Worm (Caenorhabditis elegans) whole organism, L1 larva: Measurements from ENCODE around the gene sra-27.

ENCODE experiments used
- alr-1 ChIP-seq: fragments of 200-800 bp; sonication (Bioruptor generic); optimal IDR thresholded peaks from 2 replicates; lab custom pipeline; 2018; ENCODE audit warnings: borderline replicate concordance, mild to moderate bottlenecking, missing genetic modification characterization, missing compliant biosample characterization
- aly-2 ChIP-seq: fragments of 150-350 bp; optimal IDR thresholded peaks from 2 replicates; lab custom pipeline; 2014; ENCODE audit warnings: missing biosample characterization, missing genetic modification characterization
- ama-1 ChIP-seq: fragments of 150-350 bp; optimal IDR thresholded peaks from 2 replicates; lab custom pipeline; 2014
- ceh-82 ChIP-seq, 3 experiments: fragments of 150-350 bp in 1 of 3; sonication (generic microtip) in 2 of 3; optimal IDR thresholded peaks; 2 replicates each; lab custom pipeline; 2014 to 2017; ENCODE audit warnings: missing biosample characterization in 3 of 3, missing genetic modification characterization in 3 of 3
- ceh-90 ChIP-seq: sonication (generic microtip); optimal IDR thresholded peaks from 2 replicates; lab custom pipeline; 2016; ENCODE audit warnings: missing genetic modification characterization, missing compliant biosample characterization
- dpl-1 ChIP-seq, 3 experiments: fragments of 150-350 bp in 2 of 3; sonication (generic microtip) in 1 of 3; optimal IDR thresholded peaks; 2 replicates each; lab custom pipeline; 2014 to 2017; ENCODE audit warnings: missing biosample characterization in 3 of 3, missing genetic modification characterization in 3 of 3, missing genetic modification reagents in 3 of 3
- dsc-1 ChIP-seq: sonication (generic microtip); optimal IDR thresholded peaks from 2 replicates; lab custom pipeline; 2016; ENCODE audit warnings: mild to moderate bottlenecking, missing genetic modification characterization, missing compliant biosample characterization
- efl-1 ChIP-seq, 4 experiments: fragments of 150-350 bp; optimal IDR thresholded peaks in 3 of 4; peaks in 1 of 4; 1 replicate in 1 of 4; 2 replicates in 3 of 4; lab custom pipeline; 2014; ENCODE audit warnings: missing biosample characterization in 2 of 4, missing genetic modification characterization in 2 of 4, missing genetic modification reagents in 2 of 4
- egl-13 ChIP-seq: sonication (generic microtip); optimal IDR thresholded peaks from 2 replicates; lab custom pipeline; 2016; ENCODE audit warnings: missing genotype, missing genetic modification reagents, missing genetic modification characterization, missing compliant biosample characterization
- egl-27 ChIP-seq, 2 experiments: fragments of 150-350 bp in 1 of 2; sonication (generic microtip); optimal IDR thresholded peaks; 3 replicates each; lab custom pipeline; 2017 to 2018; ENCODE audit warnings: missing biosample characterization in 2 of 2, missing genetic modification characterization in 2 of 2, missing genetic modification reagents in 2 of 2
- elt-2 ChIP-seq: sonication (generic microtip); optimal IDR thresholded peaks from 2 replicates; lab custom pipeline; 2016; ENCODE audit warnings: missing genetic modification characterization, mild to moderate bottlenecking, inconsistent platforms, missing compliant biosample characterization, missing genetic modification reagents
- elt-3 ChIP-seq, 6 experiments: fragments of 150-350 bp in 1 of 6; sonication (generic microtip); optimal IDR thresholded peaks; 2 replicates each; lab custom pipeline; 2017 to 2018; ENCODE audit warnings: missing biosample characterization in 6 of 6, missing genetic modification characterization in 6 of 6, inconsistent platforms in 1 of 6
- fkh-10 ChIP-seq: sonication (generic microtip); optimal IDR thresholded peaks from 2 replicates; lab custom pipeline; 2017; ENCODE audit warnings: missing biosample characterization, missing genetic modification reagents, missing genetic modification characterization
- fkh-4 ChIP-seq: sonication (generic microtip); optimal IDR thresholded peaks from 2 replicates; lab custom pipeline; 2016; ENCODE audit warnings: missing compliant biosample characterization, missing genetic modification characterization, borderline replicate concordance
- fos-1 ChIP-seq: fragments of 150-350 bp; optimal IDR thresholded peaks from 2 replicates; lab custom pipeline; 2014; ENCODE audit warnings: missing biosample characterization, missing genetic modification characterization
- hlh-17 ChIP-seq: fragments of 200-800 bp; sonication (Bioruptor generic); optimal IDR thresholded peaks from 2 replicates; lab custom pipeline; 2018; ENCODE audit warnings: missing genetic modification characterization, mild to moderate bottlenecking, missing compliant biosample characterization, moderate library complexity, borderline replicate concordance
- jun-1 ChIP-seq: fragments of 150-350 bp; optimal IDR thresholded peaks from 2 replicates; lab custom pipeline; 2014; ENCODE audit warnings: missing biosample characterization, missing genetic modification reagents, missing genetic modification characterization
- lir-3 ChIP-seq: sonication (generic microtip); optimal IDR thresholded peaks from 2 replicates; lab custom pipeline; 2016; ENCODE audit warnings: mild to moderate bottlenecking, missing genetic modification characterization, moderate library complexity, missing compliant biosample characterization; ENCODE audit not compliant: poor library complexity
- lsy-2 ChIP-seq, 2 experiments: fragments of 150-350 bp; optimal IDR thresholded peaks; 2 replicates each; lab custom pipeline; 2014; ENCODE audit warnings: missing biosample characterization in 2 of 2, missing genetic modification characterization in 2 of 2
- mab-9 ChIP-seq: fragments of 200-800 bp; sonication (Bioruptor generic); IDR thresholded peaks from 2 replicates; pipeline ENCODE4 v1.3.6; 2022; ENCODE audit warnings: missing genetic modification reagents, missing genetic modification characterization, missing compliant biosample characterization
- mdl-1 ChIP-seq, 2 experiments: fragments of 150-350 bp; optimal IDR thresholded peaks; 2 replicates each; lab custom pipeline; 2014 to 2017; ENCODE audit warnings: missing biosample characterization in 2 of 2, missing genetic modification characterization in 2 of 2, inconsistent platforms in 1 of 2
- nhr-11 ChIP-seq: fragments of 150-350 bp; optimal IDR thresholded peaks from 2 replicates; lab custom pipeline; 2014; ENCODE audit warnings: missing biosample characterization, missing genetic modification characterization
- nhr-20 ChIP-seq: sonication (generic microtip); optimal IDR thresholded peaks from 2 replicates; lab custom pipeline; 2016; ENCODE audit warnings: mild to moderate bottlenecking, missing genetic modification characterization, missing compliant biosample characterization
- nhr-237 ChIP-seq: fragments of 150-350 bp; optimal IDR thresholded peaks from 2 replicates; lab custom pipeline; 2014; ENCODE audit warnings: missing biosample characterization, missing genetic modification characterization
- nhr-28 ChIP-seq: fragments of 150-350 bp; optimal IDR thresholded peaks from 2 replicates; lab custom pipeline; 2014; ENCODE audit warnings: missing biosample characterization, missing genetic modification characterization
- nhr-47 ChIP-seq: sonication (generic microtip); optimal IDR thresholded peaks from 2 replicates; lab custom pipeline; 2016; ENCODE audit warnings: mild to moderate bottlenecking, missing genetic modification characterization, moderate library complexity, missing compliant biosample characterization
- nhr-71 ChIP-seq: sonication (generic microtip); optimal IDR thresholded peaks from 2 replicates; lab custom pipeline; 2016; ENCODE audit warnings: mild to moderate bottlenecking, missing genetic modification characterization, moderate library complexity, missing compliant biosample characterization
- nhr-77 ChIP-seq: fragments of 150-350 bp; optimal IDR thresholded peaks from 2 replicates; lab custom pipeline; 2014; ENCODE audit warnings: missing biosample characterization, missing genetic modification characterization
- nhr-84 ChIP-seq: sonication (generic microtip); optimal IDR thresholded peaks from 2 replicates; lab custom pipeline; 2017; ENCODE audit warnings: missing biosample characterization, missing genetic modification characterization
- nhr-85 ChIP-seq: sonication (generic microtip); peaks from one replicate; lab custom pipeline; 2016; ENCODE audit warnings: missing genetic modification characterization, inconsistent platforms, missing compliant biosample characterization
- nhr-90 ChIP-seq: sonication (generic microtip); optimal IDR thresholded peaks from 2 replicates; lab custom pipeline; 2016; ENCODE audit warnings: mild to moderate bottlenecking, missing genetic modification characterization, missing compliant biosample characterization; ENCODE audit not compliant: poor library complexity
- pag-3 ChIP-seq: sonication (generic microtip); optimal IDR thresholded peaks from 2 replicates; lab custom pipeline; 2017; ENCODE audit warnings: missing genetic modification characterization, mild to moderate bottlenecking, missing compliant biosample characterization, antibody characterized with exemption, borderline replicate concordance; ENCODE audit not compliant: insufficient read depth
- pax-3 ChIP-seq: fragments of 200-800 bp; sonication (Bioruptor generic); optimal IDR thresholded peaks from 2 replicates; lab custom pipeline; 2018; ENCODE audit warnings: mild to moderate bottlenecking, missing genetic modification characterization, moderate library complexity, missing compliant biosample characterization
- pqm-1 ChIP-seq: sonication (generic microtip); optimal IDR thresholded peaks from 3 replicates; lab custom pipeline; 2017; ENCODE audit warnings: missing biosample characterization, missing genetic modification characterization
- snu-23 ChIP-seq: sonication (generic microtip); optimal IDR thresholded peaks from 2 replicates; lab custom pipeline; 2016; ENCODE audit warnings: missing genetic modification characterization, missing compliant biosample characterization
- sptf-1 ChIP-seq: fragments of 150-350 bp; optimal IDR thresholded peaks from 2 replicates; lab custom pipeline; 2014; ENCODE audit warnings: missing biosample characterization, missing genetic modification characterization
- tbx-2 ChIP-seq: sonication (generic microtip); optimal IDR thresholded peaks from 2 replicates; lab custom pipeline; 2016; ENCODE audit warnings: missing genetic modification characterization, missing compliant biosample characterization
- tlp-1 ChIP-seq: fragments of 150-350 bp; optimal IDR thresholded peaks from 2 replicates; lab custom pipeline; 2014; ENCODE audit warnings: missing biosample characterization, missing genetic modification characterization
- unc-130 ChIP-seq: fragments of 150-350 bp; optimal IDR thresholded peaks from 2 replicates; lab custom pipeline; 2017; ENCODE audit warnings: missing biosample characterization, missing genetic modification characterization, inconsistent platforms
- xbp-1 ChIP-seq: sonication (generic microtip); optimal IDR thresholded peaks from 2 replicates; lab custom pipeline; 2016; ENCODE audit warnings: missing genetic modification characterization, missing compliant biosample characterization
- zip-4 ChIP-seq: fragments of 200-800 bp; sonication (Bioruptor generic); optimal IDR thresholded peaks from 2 replicates; lab custom pipeline; 2018; ENCODE audit warnings: mild to moderate bottlenecking, missing genetic modification characterization, moderate library complexity, missing compliant biosample characterization
- ztf-11 ChIP-seq, 2 experiments: sonication (generic microtip); optimal IDR thresholded peaks; 2 replicates each; lab custom pipeline; 2016 to 2017; ENCODE audit warnings: missing genetic modification characterization in 2 of 2, missing biosample characterization in 1 of 2, missing compliant biosample characterization in 1 of 2

The sra-27 gene

ce11 chrII:6581236-6581635 is 12.4 kb downstream of the sra-27 start, which contains the start of gene C56C10.6:
C56C10.6 (minus strand) TSS chrII:6581336.
- TF ChIP-seq efl-1 (optimal IDR thresholded peaks at IDR 0.05; lab: Kevin White, UChicago) (no peak), efl-1 (GFP tag; optimal IDR thresholded peaks at IDR 0.05 in 1 of 2; lab: Kevin White, UChicago) (peak in 1 of 2 experiments; percentile 28), unc-130 (tag; lab: Kevin White, UChicago) (no peak)

- no peak for TF ChIP-seq nhr-237 (tag; lab: Kevin White, UChicago)
Observed at ce11 chrII:6582758-6583157, 14.0 kb downstream of the sra-27 start, which contains the start of gene C56C10.4. C56C10.4 (plus strand) TSS chrII:6583058.

ce11 chrII:6587264-6587870 is 18.6 kb downstream of the sra-27 start, which contains the start of gene C56C10.7:
C56C10.7 (minus strand) TSS chrII:6587575.
- TF ChIP-seq ztf-11 (tag; optimal IDR thresholded peaks at IDR 0.05; lab: Kevin White, UChicago) (peak in 1 of 2 experiments; percentile 3), dpl-1 (GFP tag; optimal IDR thresholded peaks at IDR 0.05; lab: Kevin White, UChicago) (no peak), lsy-2 (tag; optimal IDR thresholded peaks at IDR 0.05; lab: Kevin White, UChicago) (peak in 1 of 2 experiments; percentile 15), mdl-1 (tag; optimal IDR thresholded peaks at IDR 0.05; lab: Kevin White, UChicago) (no peak), pqm-1 (tag; lab: Kevin White, UChicago) (no peak), nhr-84 (no peak), elt-2 (tag; lab: Kevin White, UChicago) (peak; percentile 30), zip-4 (GFP tag; lab: Kevin White, UChicago) (no peak), lir-3 (tag; lab: Kevin White, UChicago) (no peak), efl-1 (optimal IDR thresholded peaks at IDR 0.05; lab: Kevin White, UChicago) (no peak), efl-1 (GFP tag; optimal IDR thresholded peaks at IDR 0.05 in 1 of 2; lab: Kevin White, UChicago) (no peak), snu-23 (GFP tag; lab: Kevin White, UChicago) (peak; percentile 32), nhr-77 (tag; lab: Kevin White, UChicago) (no peak), egl-13 (tag; lab: Kevin White, UChicago) (no peak), fkh-4 (tag; lab: Kevin White, UChicago) (no peak), ceh-90 (tag; lab: Kevin White, UChicago) (no peak), aly-2 (tag; lab: Kevin White, UChicago) (peak; percentile 75), egl-27 (tag; optimal IDR thresholded peaks at IDR 0.05; lab: Kevin White, UChicago) (no peak), xbp-1 (tag; lab: Kevin White, UChicago) (no peak), ceh-82 (tag; optimal IDR thresholded peaks at IDR 0.05; lab: Kevin White, UChicago) (peak in 1 of 3 experiments; percentile 16), tlp-1 (no peak), tbx-2 (no peak), nhr-71 (tag; lab: Kevin White, UChicago) (peak; percentile 11), nhr-20 (tag; lab: Kevin White, UChicago) (peak; percentile 1), nhr-90 (tag; lab: Kevin White, UChicago) (peak; percentile 39), jun-1 (tag; lab: Kevin White, UChicago) (no peak), nhr-85 (tag; lab: Kevin White, UChicago) (peak; percentile 24), nhr-11 (no peak), hlh-17 (no peak), ama-1 (peak; percentile 62)

ce11 chrII:6588605-6589292 is 19.9 kb downstream of the sra-27 start, which contains the start of gene icd-1:
icd-1 (minus strand) TSS chrII:6588655.
- no peak for TF ChIP-seq pag-3
- peak; percentile 97 for TF ChIP-seq nhr-47 (tag; lab: Kevin White, UChicago)
- TF ChIP-seq lir-3 (tag; lab: Kevin White, UChicago), result peak; percentile 89
- no peak for TF ChIP-seq nhr-28 (tag; lab: Kevin White, UChicago)
- TF ChIP-seq lsy-2 (tag; optimal IDR thresholded peaks at IDR 0.05; lab: Kevin White, UChicago), result peak; percentile 94 to 96
- TF ChIP-seq mdl-1 (tag; optimal IDR thresholded peaks at IDR 0.05; lab: Kevin White, UChicago), result peak; percentile 45 to 89
- peak in 1 of 2 experiments; percentile 82 for TF ChIP-seq egl-27 (tag; optimal IDR thresholded peaks at IDR 0.05; lab: Kevin White, UChicago)
- TF ChIP-seq mab-9, result peak; percentile 65
- no peak for TF ChIP-seq sptf-1 (tag; lab: Kevin White, UChicago)
- peak; percentile 95 for TF ChIP-seq fos-1 (tag; lab: Kevin White, UChicago)
- no peak for TF ChIP-seq alr-1 (tag; lab: Kevin White, UChicago)
- TF ChIP-seq fkh-10 (GFP tag; lab: Kevin White, UChicago), result peak; percentile 86
- peak; percentile 98 for TF ChIP-seq nhr-20 (tag; lab: Kevin White, UChicago)
- TF ChIP-seq elt-3 (tag; optimal IDR thresholded peaks at IDR 0.05; lab: Kevin White, UChicago), result peak in 5 of 6 experiments; percentile 50 to 93 (median 68)
- TF ChIP-seq dsc-1 (tag; lab: Kevin White, UChicago), result peak; percentile 94
- TF ChIP-seq pax-3, result peak; percentile 90
- TF ChIP-seq tlp-1, result no peak
- peak; percentile 66 for TF ChIP-seq fkh-4 (tag; lab: Kevin White, UChicago)
